Fruit fly (Drosophila melanogaster) whole organism, embryonic: Measurements from ENCODE around the gene CG17359.

ENCODE experiments used
- ATbp ChIP-seq: fragments of 200-800 bp; sonication (Bioruptor generic); optimal IDR thresholded peaks from 2 replicates; lab custom pipeline; 2017; ENCODE audit warnings: missing biosample characterization, mild to moderate bottlenecking, missing genetic modification characterization, missing genetic modification reagents
- Abd-B ChIP-seq: fragments of 200-800 bp; sonication (Bioruptor generic); optimal IDR thresholded peaks from 2 replicates; lab custom pipeline; 2018; ENCODE audit warnings: missing biosample characterization, mild to moderate bottlenecking, missing genetic modification characterization, moderate library complexity
- BEAF-32 ChIP-seq: fragments of 200-800 bp; sonication (Bioruptor generic); optimal IDR thresholded peaks from 3 replicates; lab custom pipeline; 2017; ENCODE audit warnings: missing biosample characterization, missing genetic modification characterization, mild to moderate bottlenecking, moderate library complexity, missing genetic modification reagents
- Bgb ChIP-seq: fragments of 200-800 bp; sonication (Bioruptor generic); IDR thresholded peaks from 2 replicates; pipeline ENCODE4 v1.3.6; 2022; ENCODE audit warnings: missing biosample characterization, missing genetic modification characterization; ENCODE audit not compliant: partially characterized antibody
- CG10209 ChIP-seq: fragments of 200-800 bp; sonication (Bioruptor generic); optimal IDR thresholded peaks from 3 replicates; lab custom pipeline; 2017; ENCODE audit warnings: missing biosample characterization, mild to moderate bottlenecking, missing genetic modification characterization, missing genetic modification reagents
- CG10321 ChIP-seq: fragments of 200-800 bp; sonication (Bioruptor generic); IDR thresholded peaks from 2 replicates; pipeline ENCODE4 v1.3.6; 2022; ENCODE audit warnings: missing biosample characterization, missing genetic modification characterization
- CG11085 ChIP-seq: fragments of 200-800 bp; sonication (Bioruptor generic); IDR thresholded peaks from 2 replicates; pipeline ENCODE4 v1.3.6; 2022; ENCODE audit warnings: missing biosample characterization, missing genetic modification characterization
- CG11247 ChIP-seq: fragments of 200-800 bp; sonication (Bioruptor generic); IDR thresholded peaks from 2 replicates; pipeline ENCODE4 v1.3.6; 2022; ENCODE audit warnings: missing biosample characterization, missing genetic modification characterization
- CG11695 ChIP-seq: fragments of 200-800 bp; sonication (Bioruptor generic); IDR thresholded peaks from 3 replicates; pipeline ENCODE4 v1.3.6; 2022; ENCODE audit warnings: missing biosample characterization, missing genetic modification characterization
- CG11696 ChIP-seq: fragments of 200-800 bp; sonication (Bioruptor generic); IDR thresholded peaks from 2 replicates; pipeline ENCODE4 v1.3.6; 2022; ENCODE audit warnings: missing biosample characterization, missing genetic modification characterization
- CG12744 ChIP-seq: fragments of 200-800 bp; sonication (Bioruptor generic); optimal IDR thresholded peaks from 2 replicates; lab custom pipeline; 2016; ENCODE audit warnings: missing biosample characterization, missing genetic modification characterization
- CG13624 ChIP-seq: fragments of 200-800 bp; sonication (Bioruptor generic); optimal IDR thresholded peaks from 2 replicates; lab custom pipeline; 2016; ENCODE audit warnings: missing biosample characterization, missing genetic modification characterization
- CG13775 ChIP-seq: fragments of 200-800 bp; sonication (Bioruptor generic); optimal IDR thresholded peaks from 3 replicates; lab custom pipeline; 2017; ENCODE audit warnings: missing biosample characterization, mild to moderate bottlenecking, missing genetic modification characterization
- CG2120 ChIP-seq: fragments of 200-800 bp; sonication (Bioruptor generic); optimal IDR thresholded peaks from 3 replicates; lab custom pipeline; 2016; ENCODE audit warnings: missing biosample characterization, missing genetic modification characterization
- CG2712 ChIP-seq: fragments of 200-800 bp; optimal IDR thresholded peaks from 3 replicates; lab custom pipeline; 2019; ENCODE audit warnings: missing biosample characterization, mild to moderate bottlenecking, missing genetic modification characterization, moderate library complexity
- CG2875 ChIP-seq: fragments of 200-800 bp; sonication (Bioruptor generic); optimal IDR thresholded peaks from 2 replicates; lab custom pipeline; 2017; ENCODE audit warnings: missing biosample characterization, mild to moderate bottlenecking, missing genetic modification characterization, missing genetic modification reagents
- CG31441 ChIP-seq: fragments of 200-800 bp; sonication (Bioruptor generic); IDR thresholded peaks from 2 replicates; pipeline ENCODE4 v1.3.6; 2022; ENCODE audit warnings: missing biosample characterization, missing genetic modification characterization
- CG4404 ChIP-seq: fragments of 200-800 bp; sonication (Bioruptor generic); IDR thresholded peaks from 2 replicates; pipeline ENCODE4 v1.3.6; 2022; ENCODE audit warnings: missing biosample characterization, missing genetic modification characterization
- CG7786 ChIP-seq: fragments of 200-800 bp; sonication (Bioruptor generic); optimal IDR thresholded peaks from 2 replicates; lab custom pipeline; 2016; ENCODE audit warnings: missing biosample characterization, missing genetic modification characterization
- Deaf1 ChIP-seq: fragments of 200-800 bp; optimal IDR thresholded peaks from 3 replicates; lab custom pipeline; 2019; ENCODE audit warnings: missing biosample characterization, mild to moderate bottlenecking, missing genetic modification characterization, moderate library complexity
- Doc2 ChIP-seq: fragments of 200-800 bp; sonication (Bioruptor generic); IDR thresholded peaks from 2 replicates; pipeline ENCODE4 v1.3.6; 2022; ENCODE audit warnings: missing biosample characterization, missing genetic modification characterization
- Med ChIP-seq: fragments of 200-800 bp; sonication (Bioruptor generic); peaks from one replicate; lab custom pipeline; 2016; ENCODE audit warnings: missing biosample characterization, missing genetic modification characterization, mild to moderate bottlenecking, inconsistent platforms, moderate library complexity
- NC2α ChIP-seq: fragments of 200-800 bp; sonication (Bioruptor generic); optimal IDR thresholded peaks from 2 replicates; lab custom pipeline; 2016; ENCODE audit warnings: missing biosample characterization, missing genetic modification characterization
- NfI ChIP-seq: fragments of 200-800 bp; sonication (Bioruptor generic); optimal IDR thresholded peaks from 3 replicates; lab custom pipeline; 2018; ENCODE audit warnings: missing biosample characterization, mild to moderate bottlenecking, missing genetic modification characterization, moderate library complexity
- Rfx ChIP-seq: fragments of 200-800 bp; sonication (Bioruptor generic); IDR thresholded peaks from 2 replicates; pipeline ENCODE4 v1.3.6; 2022; ENCODE audit warnings: missing biosample characterization, missing genetic modification characterization
- Trl ChIP-seq, 3 experiments: fragments of >200 bp in 2 of 3; fragments of 200-800 bp in 1 of 3; sonication (Bioruptor generic) in 1 of 3; optimal IDR thresholded peaks; 2 replicates in 1 of 3; 3 replicates in 2 of 3; lab custom pipeline; 2016 to 2017; ENCODE audit warnings: missing biosample characterization in 1 of 3, missing genetic modification characterization in 1 of 3
- YL-1 ChIP-seq: fragments of 200-800 bp; sonication (Bioruptor generic); optimal IDR thresholded peaks from 3 replicates; lab custom pipeline; 2017; ENCODE audit warnings: missing biosample characterization, mild to moderate bottlenecking, missing genetic modification characterization
- al ChIP-seq: fragments of 200-800 bp; sonication (Bioruptor generic); IDR thresholded peaks from 2 replicates; pipeline ENCODE4 v1.3.6; 2022; ENCODE audit warnings: missing biosample characterization, missing genetic modification characterization
- chif ChIP-seq, 2 experiments: fragments of 200-800 bp; sonication (Bioruptor generic); optimal IDR thresholded peaks; 3 replicates each; lab custom pipeline; 2016; ENCODE audit warnings: missing biosample characterization in 2 of 2, missing genetic modification characterization in 2 of 2
- ewg ChIP-seq: fragments of 200-800 bp; sonication (Bioruptor generic); optimal IDR thresholded peaks from 3 replicates; lab custom pipeline; 2017; ENCODE audit warnings: mild to moderate bottlenecking, missing biosample characterization, missing genetic modification reagents, missing genetic modification characterization
- fd96Cb ChIP-seq: fragments of 200-800 bp; sonication (Bioruptor generic); optimal IDR thresholded peaks from 2 replicates; lab custom pipeline; 2018; ENCODE audit warnings: missing biosample characterization, mild to moderate bottlenecking, missing genetic modification characterization, moderate library complexity
- fru ChIP-seq: fragments of >200 bp; optimal IDR thresholded peaks from 2 replicates; lab custom pipeline; 2017
- gsb ChIP-seq: fragments of 200-800 bp; sonication (Bioruptor generic); IDR thresholded peaks from 2 replicates; pipeline ENCODE4 v1.3.6; 2022; ENCODE audit warnings: missing biosample characterization, missing genetic modification characterization
- klu ChIP-seq: fragments of 200-800 bp; sonication (Bioruptor generic); IDR thresholded peaks from 2 replicates; pipeline ENCODE4 v1.3.6; 2022; ENCODE audit warnings: missing biosample characterization, missing genetic modification characterization
- lmd ChIP-seq: fragments of 200-800 bp; sonication (Bioruptor generic); IDR thresholded peaks from 2 replicates; pipeline ENCODE4 v1.3.6; 2022; ENCODE audit warnings: missing biosample characterization, missing genetic modification characterization
- pan ChIP-seq, 4 experiments: fragments of >200 bp in 3 of 4; fragments of 200-800 bp in 1 of 4; sonication (Bioruptor generic) in 1 of 4; optimal IDR thresholded peaks in 3 of 4; IDR thresholded peaks in 1 of 4; 2 replicates each; pipeline versions ENCODE4 v1.3.6 to Lab custom; 2017 to 2022; ENCODE audit warnings: missing biosample characterization in 2 of 4, missing genetic modification characterization in 2 of 4, mixed read lengths in 1 of 4
- pho ChIP-seq: fragments of 200-800 bp; sonication (Bioruptor generic); optimal IDR thresholded peaks from 2 replicates; lab custom pipeline; 2016; ENCODE audit warnings: missing biosample characterization, missing genetic modification characterization
- pita ChIP-seq: fragments of 200-800 bp; sonication (Bioruptor generic); optimal IDR thresholded peaks from 2 replicates; lab custom pipeline; 2017; ENCODE audit warnings: missing biosample characterization, mild to moderate bottlenecking, missing genetic modification characterization
- ranshi ChIP-seq: fragments of 200-800 bp; sonication (Bioruptor generic); IDR thresholded peaks from 2 replicates; pipeline ENCODE4 v1.3.6; 2022; ENCODE audit warnings: missing biosample characterization, missing genetic modification characterization
- ro ChIP-seq: fragments of 200-800 bp; sonication (Bioruptor generic); IDR thresholded peaks from 2 replicates; pipeline ENCODE4 v1.3.6; 2022; ENCODE audit warnings: missing biosample characterization, missing genetic modification characterization
- sens ChIP-seq: fragments of 200-800 bp; sonication (Bioruptor generic); peaks from one replicate; lab custom pipeline; 2016; ENCODE audit warnings: missing biosample characterization, missing genetic modification characterization
- shn ChIP-seq: fragments of 200-800 bp; sonication (Bioruptor generic); optimal IDR thresholded peaks from 3 replicates; lab custom pipeline; 2016; ENCODE audit warnings: missing biosample characterization, missing genetic modification characterization
- sima ChIP-seq: fragments of 200-800 bp; sonication (Bioruptor generic); optimal IDR thresholded peaks from 2 replicates; lab custom pipeline; 2016; ENCODE audit warnings: missing biosample characterization, missing genetic modification characterization
- sna ChIP-seq: fragments of 200-800 bp; sonication (Bioruptor generic); IDR thresholded peaks from 2 replicates; pipeline ENCODE4 v1.3.6; 2022; ENCODE audit warnings: missing biosample characterization, missing genetic modification characterization; ENCODE audit not compliant: partially characterized antibody
- sqz ChIP-seq: fragments of 200-800 bp; sonication (Bioruptor generic); optimal IDR thresholded peaks from 3 replicates; lab custom pipeline; 2018; ENCODE audit warnings: missing biosample characterization, mild to moderate bottlenecking, missing genetic modification characterization
- stc ChIP-seq: fragments of 200-800 bp; sonication (Bioruptor generic); IDR thresholded peaks from 2 replicates; pipeline ENCODE4 v1.3.6; 2022; ENCODE audit warnings: missing biosample characterization, missing genetic modification characterization
- tgo ChIP-seq: fragments of 200-800 bp; sonication (Bioruptor generic); IDR thresholded peaks from 3 replicates; pipeline ENCODE4 v1.3.6; 2022; ENCODE audit warnings: missing biosample characterization, missing genetic modification characterization
- tin ChIP-seq: fragments of 200-800 bp; sonication (Bioruptor generic); optimal IDR thresholded peaks from 3 replicates; lab custom pipeline; 2016; ENCODE audit warnings: missing biosample characterization, missing genetic modification characterization
- usp ChIP-seq: fragments of >200 bp; optimal IDR thresholded peaks from 2 replicates; lab custom pipeline; 2017; ENCODE audit warnings: missing biosample characterization, missing genetic modification characterization
- vnd ChIP-seq: fragments of 200-800 bp; sonication (Bioruptor generic); IDR thresholded peaks from 3 replicates; pipeline ENCODE4 v1.3.6; 2022; ENCODE audit warnings: missing biosample characterization, missing genetic modification characterization; ENCODE audit not compliant: partially characterized antibody
- vvl ChIP-seq: fragments of 200-800 bp; sonication (Bioruptor generic); IDR thresholded peaks from 2 replicates; pipeline ENCODE4 v1.3.6; 2022; ENCODE audit warnings: missing biosample characterization, missing genetic modification characterization

Gene CG17359

dm6 chr3L:14002524-14003135, 3.6 kb upstream of the CG17359 start (continued):
- TF ChIP-seq CG10209 (GFP tag; lab: Kevin White, UChicago) (no peak), vvl (GFP tag; lab: Robert Waterston, UW) (peak; percentile 54), ranshi (GFP tag; lab: Robert Waterston, UW) (no peak), Rfx (GFP tag; lab: Robert Waterston, UW) (0 out of 2 replicates have a peak, but pooled peaks have one; percentile 16), Deaf1 (tag; lab: Kevin White, UChicago) (no peak), sna (no peak), vnd (GFP tag; lab: Robert Waterston, UW) (no peak), YL-1 (GFP tag; lab: Kevin White, UChicago) (no peak), klu (GFP tag; lab: Robert Waterston, UW) (no peak), pita (GFP tag; lab: Kevin White, UChicago) (no peak), CG13624 (GFP tag; lab: Kevin White, UChicago) (peak; percentile 29), usp (GFP tag; lab: Kevin White, UChicago) (no peak), CG11696 (GFP tag; lab: Robert Waterston, UW) (no peak), CG10321 (GFP tag; lab: Robert Waterston, UW) (peak; percentile 99), stc (GFP tag; lab: Robert Waterston, UW) (no peak), Trl (optimal IDR thresholded peaks at IDR 0.05; lab: Kevin White, UChicago) (no peak), Trl (GFP tag; optimal IDR thresholded peaks at IDR 0.05; lab: Kevin White, UChicago) (no peak), ATbp (GFP tag; lab: Kevin White, UChicago) (no peak), chif (GFP tag; optimal IDR thresholded peaks at IDR 0.05; lab: Kevin White, UChicago) (no peak), CG11695 (no peak), NC2α (no peak), CG2120 (GFP tag; lab: Kevin White, UChicago) (no peak), CG2712 (no peak), CG11085 (GFP tag; lab: Robert Waterston, UW) (no peak), Bgb (GFP tag; lab: Robert Waterston, UW) (peak; percentile 36; the same call in 1 of the 2 replicates), sens (GFP tag; lab: Kevin White, UChicago) (peak; percentile 59), tin (GFP tag; lab: Kevin White, UChicago) (no peak), CG4404 (GFP tag; lab: Robert Waterston, UW) (no peak), CG2875 (no peak), pan (optimal IDR thresholded peaks at IDR 0.05; lab: Kevin White, UChicago) (no peak), pan (GFP tag; optimal IDR thresholded peaks at IDR 0.05 in 1 of 2, IDR thresholded peaks at IDR 0.05 in 1 of 2) (no peak), Doc2 (GFP tag; lab: Robert Waterston, UW) (no peak), CG11247 (GFP tag; lab: Robert Waterston, UW) (no peak), tgo (GFP tag; lab: Robert Waterston, UW) (no peak), ewg (peak; percentile 90), shn (no peak), CG13775 (GFP tag; lab: Kevin White, UChicago) (no peak), sima (GFP tag; lab: Kevin White, UChicago) (no peak), ro (GFP tag; lab: Robert Waterston, UW) (no peak), CG7786 (GFP tag; lab: Kevin White, UChicago) (no peak), gsb (GFP tag; lab: Robert Waterston, UW) (no peak), lmd (GFP tag; lab: Robert Waterston, UW) (no peak), Med (GFP tag; lab: Kevin White, UChicago) (peak; percentile 86), fru (lab: Kevin White, UChicago) (no peak), CG31441 (0 out of 2 replicates have a peak, but pooled peaks have one; percentile 20), NfI (no peak), fd96Cb (no peak), BEAF-32 (GFP tag; lab: Kevin White, UChicago) (peak; percentile 13), pho (GFP tag; lab: Kevin White, UChicago) (no peak), Abd-B (GFP tag; lab: Kevin White, UChicago) (peak; percentile 76), CG12744 (GFP tag; lab: Kevin White, UChicago) (no peak), al (no peak), sqz (no peak)
